Fruit fly (Drosophila melanogaster) whole organism, wandering third instar larva: ENCODE results near the gene CG1532.

ENCODE experiments used
- Abd-B ChIP-seq: fragments of >200 bp; optimal IDR thresholded peaks from 2 replicates; lab custom pipeline; 2017; ENCODE audit warnings: missing biosample characterization, missing genetic modification characterization
- CG32264 ChIP-seq: fragments of 200-800 bp; sonication (Bioruptor generic); optimal IDR thresholded peaks from 2 replicates; lab custom pipeline; 2016; ENCODE audit warnings: missing biosample characterization, missing genetic modification characterization
- CG9705 ChIP-seq: fragments of 200-800 bp; sonication (Bioruptor generic); optimal IDR thresholded peaks from 2 replicates; lab custom pipeline; 2018; ENCODE audit warnings: missing biosample characterization, mild to moderate bottlenecking, missing genetic modification characterization
- CrebA ChIP-seq: fragments of 200-800 bp; sonication (Bioruptor generic); optimal IDR thresholded peaks from 2 replicates; lab custom pipeline; 2016; ENCODE audit warnings: missing biosample characterization, mild to moderate bottlenecking, missing genetic modification characterization, borderline replicate concordance
- Dfd ChIP-seq: fragments of >200 bp; optimal IDR thresholded peaks from 2 replicates; lab custom pipeline; 2017; ENCODE audit warnings: missing biosample characterization, missing genetic modification characterization
- Dif ChIP-seq: fragments of 200-275, 200-300 bp; sonication (Bioruptor generic); optimal IDR thresholded peaks from 2 replicates; lab custom pipeline; 2018; ENCODE audit warnings: missing biosample characterization, missing genetic modification characterization; ENCODE audit not compliant: partially characterized antibody
- GATAd ChIP-seq: sonication (Bioruptor generic); optimal IDR thresholded peaks from 2 replicates; lab custom pipeline; 2016; ENCODE audit warnings: missing biosample characterization, missing genetic modification characterization
- HLH106 ChIP-seq: fragments of 200-800 bp; optimal IDR thresholded peaks from 3 replicates; lab custom pipeline; 2019; ENCODE audit warnings: missing biosample characterization, mild to moderate bottlenecking, missing genetic modification characterization, moderate library complexity
- Hnf4 ChIP-seq: fragments of 200-800 bp; sonication (Bioruptor generic); optimal IDR thresholded peaks from 2 replicates; lab custom pipeline; 2016; ENCODE audit warnings: missing biosample characterization, mild to moderate bottlenecking, missing genetic modification characterization
- Hr78 ChIP-seq: fragments of >200 bp; optimal IDR thresholded peaks from 2 replicates; lab custom pipeline; 2017; ENCODE audit warnings: missing biosample characterization, missing genetic modification characterization
- Hr83 ChIP-seq: fragments of 200-300 bp; sonication (Bioruptor generic); optimal IDR thresholded peaks from 2 replicates; lab custom pipeline; 2016; ENCODE audit warnings: missing biosample characterization, mild to moderate bottlenecking, missing genetic modification characterization, moderate library complexity; ENCODE audit not compliant: poor library complexity, severe bottlenecking
- Jra ChIP-seq: sonication (Bioruptor generic); optimal IDR thresholded peaks from 2 replicates; lab custom pipeline; 2016; ENCODE audit warnings: missing biosample characterization, missing genetic modification characterization
- Mio ChIP-seq: sonication (Bioruptor generic); optimal IDR thresholded peaks from 2 replicates; lab custom pipeline; 2016; ENCODE audit warnings: missing biosample characterization, missing genetic modification characterization
- Myc ChIP-seq: fragments of >200 bp; optimal IDR thresholded peaks from 2 replicates; lab custom pipeline; 2017
- N ChIP-seq: fragments of >200 bp; optimal IDR thresholded peaks from 2 replicates; lab custom pipeline; 2018; ENCODE audit warnings: missing biosample characterization, missing external identifiers, missing genetic modification characterization
- OdsH ChIP-seq: fragments of 200-800 bp; sonication (Bioruptor generic); optimal IDR thresholded peaks from 2 replicates; lab custom pipeline; 2016; ENCODE audit warnings: missing biosample characterization, mild to moderate bottlenecking, missing genetic modification characterization
- Rel ChIP-seq, 2 experiments: fragments of 200-800 bp; sonication (Bioruptor generic) in 1 of 2; optimal IDR thresholded peaks; 2 replicates in 1 of 2; 3 replicates in 1 of 2; lab custom pipeline; 2016 to 2019; ENCODE audit warnings: mild to moderate bottlenecking in 2 of 2, missing biosample characterization in 2 of 2, missing genetic modification characterization in 2 of 2, moderate library complexity in 1 of 2
- Sp1 ChIP-seq: fragments of 200-800 bp; sonication (Bioruptor generic); optimal IDR thresholded peaks from 3 replicates; lab custom pipeline; 2019; ENCODE audit warnings: missing biosample characterization, mild to moderate bottlenecking, missing genetic modification characterization, moderate library complexity
- Vsx2 ChIP-seq: fragments of 200-300, 225-300 bp; sonication (Bioruptor generic); optimal IDR thresholded peaks from 2 replicates; lab custom pipeline; 2018; ENCODE audit warnings: missing biosample characterization, missing genetic modification characterization; ENCODE audit not compliant: partially characterized antibody
- br ChIP-seq: fragments of 200-800 bp; sonication (Bioruptor generic); optimal IDR thresholded peaks from 2 replicates; lab custom pipeline; 2016; ENCODE audit warnings: missing biosample characterization, missing genetic modification characterization
- brk ChIP-seq: fragments of 200-800 bp; sonication (Bioruptor generic); optimal IDR thresholded peaks from 2 replicates; lab custom pipeline; 2016; ENCODE audit warnings: missing biosample characterization, mild to moderate bottlenecking, missing genetic modification characterization
- dl ChIP-seq, 2 experiments: fragments of 175-275, 200-275 bp in 1 of 2; fragments of 200-275 bp in 1 of 2; sonication (Bioruptor generic); optimal IDR thresholded peaks; lab custom pipeline; 2018; ENCODE audit warnings: mild to moderate bottlenecking in 2 of 2, missing biosample characterization in 2 of 2, missing genetic modification characterization in 2 of 2, moderate library complexity in 2 of 2; ENCODE audit not compliant: partially characterized antibody in 2 of 2, insufficient read depth in 1 of 2
- dmrt93B ChIP-seq: fragments of 200-800 bp; sonication (Bioruptor generic); optimal IDR thresholded peaks from 2 replicates; lab custom pipeline; 2018; ENCODE audit warnings: missing biosample characterization, mild to moderate bottlenecking, missing genetic modification characterization
- dsf ChIP-seq: sonication (Bioruptor generic); optimal IDR thresholded peaks from 2 replicates; lab custom pipeline; 2016; ENCODE audit warnings: missing biosample characterization, missing genetic modification characterization, borderline replicate concordance
- ey ChIP-seq: fragments of 200-800 bp; sonication (Bioruptor generic); optimal IDR thresholded peaks from 2 replicates; lab custom pipeline; 2016; ENCODE audit warnings: missing biosample characterization, missing genetic modification characterization
- foxo ChIP-seq, 2 experiments: fragments of 200-800 bp; sonication (Bioruptor generic); optimal IDR thresholded peaks; 2 replicates in 1 of 2; 3 replicates in 1 of 2; lab custom pipeline; 2016 to 2017; ENCODE audit warnings: missing biosample characterization in 2 of 2, missing genetic modification characterization in 2 of 2
- fru ChIP-seq: fragments of 200-800 bp; sonication (Bioruptor generic); optimal IDR thresholded peaks from 3 replicates; lab custom pipeline; 2016; ENCODE audit warnings: missing biosample characterization, mild to moderate bottlenecking, missing genetic modification characterization
- h ChIP-seq: fragments of 200-800 bp; sonication (Bioruptor generic); optimal IDR thresholded peaks from 3 replicates; lab custom pipeline; 2016; ENCODE audit warnings: missing biosample characterization, mild to moderate bottlenecking, missing genetic modification characterization
- jim ChIP-seq: fragments of 175-275, 200-325 bp; sonication (Bioruptor generic); optimal IDR thresholded peaks from 2 replicates; lab custom pipeline; 2016; ENCODE audit warnings: missing biosample characterization, mild to moderate bottlenecking, missing genetic modification characterization
- lola ChIP-seq: fragments of >200 bp; optimal IDR thresholded peaks from 2 replicates; lab custom pipeline; 2017; ENCODE audit warnings: missing biosample characterization, missing genetic modification characterization
- pan ChIP-seq: fragments of >200 bp; optimal IDR thresholded peaks from 2 replicates; lab custom pipeline; 2017
- psq ChIP-seq: fragments of 200-800 bp; sonication (Bioruptor generic); optimal IDR thresholded peaks from 3 replicates; lab custom pipeline; 2017; ENCODE audit warnings: missing biosample characterization, mild to moderate bottlenecking, missing genetic modification characterization, moderate library complexity
- rgr ChIP-seq: fragments of 200-800 bp; sonication (Bioruptor generic); optimal IDR thresholded peaks from 3 replicates; lab custom pipeline; 2016; ENCODE audit warnings: missing biosample characterization, mild to moderate bottlenecking, missing genetic modification characterization
- sage ChIP-seq: fragments of 200-800 bp; sonication (Bioruptor generic); optimal IDR thresholded peaks from 2 replicates; lab custom pipeline; 2016; ENCODE audit warnings: missing biosample characterization, mild to moderate bottlenecking, missing genetic modification characterization
- sv ChIP-seq: fragments of 200-800 bp; sonication (Bioruptor generic); optimal IDR thresholded peaks from 3 replicates; lab custom pipeline; 2016; ENCODE audit warnings: missing biosample characterization, missing genetic modification characterization
- tai ChIP-seq: sonication (Bioruptor generic); optimal IDR thresholded peaks from 2 replicates; lab custom pipeline; 2016; ENCODE audit warnings: missing biosample characterization, missing genetic modification characterization
- usp ChIP-seq: fragments of >200 bp; optimal IDR thresholded peaks from 2 replicates; lab custom pipeline; 2017; ENCODE audit warnings: missing biosample characterization, missing genetic modification characterization
- woc ChIP-seq: sonication (Bioruptor generic); optimal IDR thresholded peaks from 2 replicates; lab custom pipeline; 2016; ENCODE audit warnings: missing biosample characterization, mild to moderate bottlenecking, missing genetic modification characterization

CG1532 gene

dm6 chrX:21041825-21042224, 13.7 kb upstream of the CG1532 start, which contains the start of gene Mgstl:
Gene Mgstl (plus strand): TSS chrX:21042125.
- no peak for TF ChIP-seq dsf
- TF ChIP-seq Mio (GFP tag; lab: Kevin White, UChicago): no peak
- no peak for TF ChIP-seq br (GFP tag; lab: Kevin White, UChicago)
- no peak for TF ChIP-seq brk (GFP tag; lab: Kevin White, UChicago)
- no peak for TF ChIP-seq Dif (GFP tag; lab: Kevin White, UChicago)
- TF ChIP-seq dmrt93B (GFP tag; lab: Kevin White, UChicago): no peak

DNA sequence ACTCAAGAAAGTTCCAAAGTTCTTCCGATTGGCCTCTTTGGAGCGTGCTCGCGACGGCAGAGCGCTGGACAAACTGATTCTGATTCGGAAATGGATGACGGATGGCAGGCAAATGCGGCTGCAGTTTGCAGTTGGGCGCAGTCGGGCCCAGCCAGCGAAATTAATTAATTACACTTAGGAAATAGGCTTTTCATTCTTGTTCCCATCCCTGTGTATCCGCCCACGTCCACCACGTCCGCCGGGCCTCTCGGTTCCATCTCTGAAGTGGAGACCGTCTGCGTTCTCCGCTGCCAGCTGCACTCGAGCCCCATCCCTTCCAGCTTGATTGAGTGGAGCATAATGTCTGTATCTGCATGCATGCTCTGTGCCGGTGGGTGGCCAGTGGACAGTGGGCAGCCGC, 12.3 kb upstream of the CG1532 start, which contains the start of gene CG15449:
CG15449 (minus strand) TSS at position 101 of the 400 bp plus-strand sequence.
- no peak for TF ChIP-seq dmrt93B (GFP tag; lab: Kevin White, UChicago)
- TF ChIP-seq CG9705 (GFP tag; lab: Kevin White, UChicago): no peak
- no peak for TF ChIP-seq foxo (GFP tag; optimal IDR thresholded peaks at IDR 0.05; lab: Kevin White, UChicago)
- no peak for TF ChIP-seq Jra (GFP tag; lab: Kevin White, UChicago)
- no peak for TF ChIP-seq lola
- no peak for TF ChIP-seq dl (GFP tag; optimal IDR thresholded peaks at IDR 0.05; lab: Kevin White, UChicago; ENCODE audit: insufficient read depth in 1 of 2, partially characterized antibody in 2 of 2)
- no peak for TF ChIP-seq woc
- no peak for TF ChIP-seq br (GFP tag; lab: Kevin White, UChicago)
- no peak for TF ChIP-seq GATAd (GFP tag; lab: Kevin White, UChicago)
- no peak for TF ChIP-seq psq (GFP tag; lab: Kevin White, UChicago)
- TF ChIP-seq Myc (lab: Kevin White, UChicago): no peak
- TF ChIP-seq Hnf4 (GFP tag; lab: Kevin White, UChicago): no peak
- TF ChIP-seq Abd-B (GFP tag; lab: Kevin White, UChicago): no peak
- no peak for TF ChIP-seq Mio (GFP tag; lab: Kevin White, UChicago)
- no peak for TF ChIP-seq Hr78 (GFP tag; lab: Kevin White, UChicago)
- TF ChIP-seq pan: no peak
- no peak for TF ChIP-seq sv

dm6 chrX:21035938-21036324, 7.8 kb upstream of the CG1532 start:
- TF ChIP-seq Abd-B (GFP tag; lab: Kevin White, UChicago) (no peak), woc (peak; percentile 13)

DNA sequence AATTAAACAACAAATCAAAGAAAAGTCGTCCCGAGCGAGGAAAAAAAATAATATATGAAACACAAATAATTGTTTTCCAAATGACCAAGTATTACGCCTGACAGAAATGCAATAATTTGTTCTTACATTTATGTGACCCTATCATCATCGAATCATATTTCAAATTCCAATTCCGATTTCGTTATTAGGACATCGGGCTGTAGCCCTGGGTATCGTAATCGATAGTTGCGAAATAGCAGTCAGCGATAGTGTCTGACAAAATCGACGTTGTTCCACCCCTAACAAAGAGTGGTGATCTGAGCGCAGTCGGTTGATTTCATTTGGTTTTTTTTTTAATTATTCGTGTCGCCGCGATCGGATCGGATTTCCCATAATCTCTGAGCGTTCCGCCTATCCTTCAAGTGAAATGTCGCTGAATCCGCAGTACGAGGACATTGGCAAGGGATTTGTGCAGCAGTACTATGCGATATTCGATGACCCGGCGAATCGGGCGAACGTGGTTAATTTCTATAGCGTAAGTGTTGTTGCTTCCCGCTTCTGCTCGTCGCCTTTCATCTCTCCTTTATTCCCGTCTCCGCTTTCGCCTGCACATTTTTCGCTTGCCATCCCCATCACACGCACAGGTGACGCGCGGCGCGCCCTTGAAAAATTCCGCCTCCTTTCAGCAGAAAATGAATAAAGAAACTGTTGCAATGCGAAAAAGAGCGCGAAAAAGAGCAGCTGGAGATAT, 7.2 kb upstream of the CG1532 start, which contains the start of gene Ntf-2:
Ntf-2 (plus strand) TSS at position 262 of the 730 bp plus-strand sequence.
- TF ChIP-seq CrebA (no peak), psq (GFP tag; lab: Kevin White, UChicago) (peak; percentile 84), jim (no peak), rgr (peak; percentile 36), Vsx2 (GFP tag; lab: Kevin White, UChicago) (no peak), dl (GFP tag; optimal IDR thresholded peaks at IDR 0.05; lab: Kevin White, UChicago; ENCODE audit: insufficient read depth in 1 of 2, partially characterized antibody in 2 of 2) (no peak), foxo (GFP tag; optimal IDR thresholded peaks at IDR 0.05; lab: Kevin White, UChicago) (peak in 1 of 2 experiments; percentile 21), HLH106 (tag; lab: Kevin White, UChicago) (peak; percentile 11), CG32264 (GFP tag; lab: Kevin White, UChicago) (no peak), Myc (lab: Kevin White, UChicago) (no peak), sv (peak; percentile 0), Mio (GFP tag; lab: Kevin White, UChicago) (no peak), Abd-B (GFP tag; lab: Kevin White, UChicago) (no peak), tai (GFP tag; lab: Kevin White, UChicago) (no peak), usp (no peak), dsf (no peak), Sp1 (GFP tag; lab: Kevin White, UChicago) (no peak), Hr78 (GFP tag; lab: Kevin White, UChicago) (no peak), Jra (GFP tag; lab: Kevin White, UChicago) (no peak), ey (no peak), fru (no peak), Hr83 (GFP tag; lab: Kevin White, UChicago) (no peak), Hnf4 (GFP tag; lab: Kevin White, UChicago) (peak; percentile 51), pan (no peak), woc (no peak), lola (no peak), Dfd (GFP tag; lab: Kevin White, UChicago) (no peak), N (GFP tag; lab: Kevin White, UChicago) (no peak), Rel (GFP tag; optimal IDR thresholded peaks at IDR 0.05; lab: Kevin White, UChicago) (no peak), Rel (tag; optimal IDR thresholded peaks at IDR 0.05; lab: Kevin White, UChicago) (no peak), br (GFP tag; lab: Kevin White, UChicago) (no peak), dmrt93B (GFP tag; lab: Kevin White, UChicago) (no peak), brk (GFP tag; lab: Kevin White, UChicago) (no peak), sage (no peak), Dif (GFP tag; lab: Kevin White, UChicago) (no peak), CG9705 (GFP tag; lab: Kevin White, UChicago) (no peak), OdsH (GFP tag; lab: Kevin White, UChicago) (no peak), GATAd (GFP tag; lab: Kevin White, UChicago) (no peak), h (no peak)
